Worm (Caenorhabditis elegans) whole organism, L1 larva: ENCODE data around the gene B0001.8.

Experiments used
- C16A3.4 ChIP-seq: fragments of 150-350 bp; optimal IDR thresholded peaks from 2 replicates; lab custom pipeline; 2014; ENCODE audit warnings: missing biosample characterization, missing genetic modification characterization
- Y116A8C.19 ChIP-seq: sonication (generic microtip); optimal IDR thresholded peaks from 2 replicates; lab custom pipeline; 2016; ENCODE audit warnings: missing compliant biosample characterization, missing genetic modification characterization, borderline replicate concordance
- alr-1 ChIP-seq: fragments of 200-800 bp; sonication (Bioruptor generic); optimal IDR thresholded peaks from 2 replicates; lab custom pipeline; 2018; ENCODE audit warnings: borderline replicate concordance, mild to moderate bottlenecking, missing genetic modification characterization, missing compliant biosample characterization
- blmp-1 ChIP-seq: fragments of 150-350 bp; optimal IDR thresholded peaks from 2 replicates; lab custom pipeline; 2014; ENCODE audit warnings: missing biosample characterization, missing genetic modification characterization
- ceh-8 ChIP-seq: fragments of 200-800 bp; sonication (Bioruptor generic); optimal IDR thresholded peaks from 2 replicates; lab custom pipeline; 2018; ENCODE audit warnings: mild to moderate bottlenecking, missing genetic modification characterization, moderate library complexity, missing compliant biosample characterization
- ces-1 ChIP-seq: fragments of 150-350 bp; optimal IDR thresholded peaks from 2 replicates; lab custom pipeline; 2014; ENCODE audit warnings: missing biosample characterization, missing genetic modification reagents, missing genetic modification characterization
- dpl-1 ChIP-seq, 3 experiments: fragments of 150-350 bp in 2 of 3; sonication (generic microtip) in 1 of 3; optimal IDR thresholded peaks; 2 replicates each; lab custom pipeline; 2014 to 2017; ENCODE audit warnings: missing biosample characterization in 3 of 3, missing genetic modification characterization in 3 of 3, missing genetic modification reagents in 3 of 3
- efl-1 ChIP-seq, 4 experiments: fragments of 150-350 bp; optimal IDR thresholded peaks in 3 of 4; peaks in 1 of 4; 1 replicate in 1 of 4; 2 replicates in 3 of 4; lab custom pipeline; 2014; ENCODE audit warnings: missing biosample characterization in 2 of 4, missing genetic modification characterization in 2 of 4, missing genetic modification reagents in 2 of 4
- efl-3 ChIP-seq: fragments of 200-800 bp; sonication (Bioruptor generic); optimal IDR thresholded peaks from 2 replicates; lab custom pipeline; 2018; ENCODE audit warnings: mild to moderate bottlenecking, missing genetic modification characterization, missing compliant biosample characterization
- egl-13 ChIP-seq: sonication (generic microtip); optimal IDR thresholded peaks from 2 replicates; lab custom pipeline; 2016; ENCODE audit warnings: missing genotype, missing genetic modification reagents, missing genetic modification characterization, missing compliant biosample characterization
- ets-5 ChIP-seq: fragments of 200-800 bp; sonication (Bioruptor generic); IDR thresholded peaks from 2 replicates; pipeline ENCODE4 v1.3.6; 2022; ENCODE audit warnings: missing genetic modification characterization, missing compliant biosample characterization
- fkh-8 ChIP-seq: sonication (generic microtip); optimal IDR thresholded peaks from 2 replicates; lab custom pipeline; 2016; ENCODE audit warnings: mild to moderate bottlenecking, missing genetic modification characterization, missing compliant biosample characterization
- hlh-17 ChIP-seq: fragments of 200-800 bp; sonication (Bioruptor generic); optimal IDR thresholded peaks from 2 replicates; lab custom pipeline; 2018; ENCODE audit warnings: missing genetic modification characterization, mild to moderate bottlenecking, missing compliant biosample characterization, moderate library complexity, borderline replicate concordance
- isw-1 ChIP-seq: fragments of 200-800 bp; sonication (Bioruptor generic); IDR thresholded peaks from 2 replicates; pipeline ENCODE4 v1.3.6; 2022; ENCODE audit warnings: missing genetic modification characterization, missing compliant biosample characterization
- lin-15B ChIP-seq: fragments of 150-350 bp; sonication (generic microtip); optimal IDR thresholded peaks from 3 replicates; lab custom pipeline; 2014; ENCODE audit warnings: missing biosample characterization, missing genetic modification characterization
- lin-35 ChIP-seq, 2 experiments: fragments of 150-350 bp; optimal IDR thresholded peaks; 2 replicates each; lab custom pipeline; 2014; ENCODE audit warnings: missing biosample characterization in 2 of 2, missing genetic modification characterization in 2 of 2, missing genetic modification reagents in 2 of 2
- lir-3 ChIP-seq: sonication (generic microtip); optimal IDR thresholded peaks from 2 replicates; lab custom pipeline; 2016; ENCODE audit warnings: mild to moderate bottlenecking, missing genetic modification characterization, moderate library complexity, missing compliant biosample characterization; ENCODE audit not compliant: poor library complexity
- lsy-2 ChIP-seq, 2 experiments: fragments of 150-350 bp; optimal IDR thresholded peaks; 2 replicates each; lab custom pipeline; 2014; ENCODE audit warnings: missing biosample characterization in 2 of 2, missing genetic modification characterization in 2 of 2
- mab-9 ChIP-seq: fragments of 200-800 bp; sonication (Bioruptor generic); IDR thresholded peaks from 2 replicates; pipeline ENCODE4 v1.3.6; 2022; ENCODE audit warnings: missing genetic modification reagents, missing genetic modification characterization, missing compliant biosample characterization
- mef-2 ChIP-seq: fragments of 150-350 bp; optimal IDR thresholded peaks from 2 replicates; lab custom pipeline; 2014; ENCODE audit warnings: missing biosample characterization, missing genetic modification characterization
- nhr-237 ChIP-seq: fragments of 150-350 bp; optimal IDR thresholded peaks from 2 replicates; lab custom pipeline; 2014; ENCODE audit warnings: missing biosample characterization, missing genetic modification characterization
- nhr-28 ChIP-seq: fragments of 150-350 bp; optimal IDR thresholded peaks from 2 replicates; lab custom pipeline; 2014; ENCODE audit warnings: missing biosample characterization, missing genetic modification characterization
- nhr-47 ChIP-seq: sonication (generic microtip); optimal IDR thresholded peaks from 2 replicates; lab custom pipeline; 2016; ENCODE audit warnings: mild to moderate bottlenecking, missing genetic modification characterization, moderate library complexity, missing compliant biosample characterization
- nhr-85 ChIP-seq: sonication (generic microtip); peaks from one replicate; lab custom pipeline; 2016; ENCODE audit warnings: missing genetic modification characterization, inconsistent platforms, missing compliant biosample characterization
- nhr-90 ChIP-seq: sonication (generic microtip); optimal IDR thresholded peaks from 2 replicates; lab custom pipeline; 2016; ENCODE audit warnings: mild to moderate bottlenecking, missing genetic modification characterization, missing compliant biosample characterization; ENCODE audit not compliant: poor library complexity
- pqm-1 ChIP-seq: sonication (generic microtip); optimal IDR thresholded peaks from 3 replicates; lab custom pipeline; 2017; ENCODE audit warnings: missing biosample characterization, missing genetic modification characterization
- snu-23 ChIP-seq: sonication (generic microtip); optimal IDR thresholded peaks from 2 replicates; lab custom pipeline; 2016; ENCODE audit warnings: missing genetic modification characterization, missing compliant biosample characterization
- sox-4 ChIP-seq: sonication (generic microtip); optimal IDR thresholded peaks from 2 replicates; lab custom pipeline; 2016; ENCODE audit warnings: missing genetic modification characterization, missing compliant biosample characterization
- tbx-2 ChIP-seq: sonication (generic microtip); optimal IDR thresholded peaks from 2 replicates; lab custom pipeline; 2016; ENCODE audit warnings: missing genetic modification characterization, missing compliant biosample characterization
- tlp-1 ChIP-seq: fragments of 150-350 bp; optimal IDR thresholded peaks from 2 replicates; lab custom pipeline; 2014; ENCODE audit warnings: missing biosample characterization, missing genetic modification characterization
- unc-30 ChIP-seq: sonication (generic microtip); optimal IDR thresholded peaks from 2 replicates; lab custom pipeline; 2017; ENCODE audit warnings: missing biosample characterization, missing genetic modification characterization
- unc-98 ChIP-seq: fragments of 200-800 bp; sonication (Bioruptor generic); IDR thresholded peaks from 2 replicates; pipeline ENCODE4 v1.3.6; 2022; ENCODE audit warnings: missing genetic modification characterization, missing compliant biosample characterization
- xbp-1 ChIP-seq: sonication (generic microtip); optimal IDR thresholded peaks from 2 replicates; lab custom pipeline; 2016; ENCODE audit warnings: missing genetic modification characterization, missing compliant biosample characterization

The B0001.8 gene

ce11 chrIV:12096479-12096878, 44.4 kb downstream of the B0001.8 start, which contains the start of gene mon-2:
TSS of gene mon-2 (plus strand) at chrIV:12096779.
- TF ChIP-seq C16A3.4 (tag; lab: Kevin White, UChicago) (no peak), fkh-8 (tag; lab: Kevin White, UChicago) (no peak), unc-98 (GFP tag; lab: Robert Waterston, UW) (no peak), lir-3 (no peak), hlh-17 (GFP tag; lab: Kevin White, UChicago) (no peak), Y116A8C.19 (tag; lab: Kevin White, UChicago) (no peak), lin-35 (GFP tag; optimal IDR thresholded peaks at IDR 0.05; lab: Kevin White, UChicago) (no peak), sox-4 (tag; lab: Kevin White, UChicago) (no peak), mab-9 (GFP tag; lab: Robert Waterston, UW) (no peak), isw-1 (GFP tag; lab: Robert Waterston, UW) (no peak), pqm-1 (tag; lab: Kevin White, UChicago) (no peak), nhr-28 (tag; lab: Kevin White, UChicago) (no peak), nhr-237 (no peak), egl-13 (tag; lab: Kevin White, UChicago) (no peak), nhr-85 (tag; lab: Kevin White, UChicago) (no peak), alr-1 (tag; lab: Kevin White, UChicago) (no peak)

ce11 chrIV:12093819-12094218, 47.0 kb downstream of the B0001.8 start, which contains the start of gene F11A10.5:
TSS of gene F11A10.5 (plus strand) at chrIV:12094119.
- TF ChIP-seq xbp-1 (no peak), efl-1 (optimal IDR thresholded peaks at IDR 0.05; lab: Kevin White, UChicago) (peak in 1 of 2 experiments; percentile 2), efl-1 (GFP tag; optimal IDR thresholded peaks at IDR 0.05 in 1 of 2; lab: Kevin White, UChicago) (no peak), dpl-1 (GFP tag; optimal IDR thresholded peaks at IDR 0.05; lab: Kevin White, UChicago) (peak in 1 of 3 experiments; percentile 14)

ce11 chrIV:12093384-12093783, 47.5 kb downstream of the B0001.8 start, which contains the start of gene cpsf-4:
TSS of gene cpsf-4 (minus strand) at chrIV:12093445.
- TF ChIP-seq lir-3, result no peak
- TF ChIP-seq unc-30, result no peak
- no peak for TF ChIP-seq tlp-1 (tag; lab: Kevin White, UChicago)
- TF ChIP-seq snu-23 (GFP tag; lab: Kevin White, UChicago), result no peak
- TF ChIP-seq lsy-2 (tag; optimal IDR thresholded peaks at IDR 0.05; lab: Kevin White, UChicago), result peak; percentile 21 to 77
- no peak for TF ChIP-seq mab-9 (GFP tag; lab: Robert Waterston, UW)
- TF ChIP-seq lin-15B, result no peak
- TF ChIP-seq efl-1 (optimal IDR thresholded peaks at IDR 0.05; lab: Kevin White, UChicago), result peak in 1 of 2 experiments; percentile 6
- no peak for TF ChIP-seq efl-1 (GFP tag; optimal IDR thresholded peaks at IDR 0.05 in 1 of 2; lab: Kevin White, UChicago)
- TF ChIP-seq xbp-1, result no peak
- no peak for TF ChIP-seq nhr-90 (tag; lab: Kevin White, UChicago)
- no peak for TF ChIP-seq ceh-8 (GFP tag; lab: Kevin White, UChicago)
- no peak for TF ChIP-seq nhr-47 (tag; lab: Kevin White, UChicago)
- no peak for TF ChIP-seq efl-3 (GFP tag; lab: Kevin White, UChicago)

- TF ChIP-seq nhr-28 (tag; lab: Kevin White, UChicago) (no peak), tbx-2 (tag; lab: Kevin White, UChicago) (no peak), ces-1 (no peak), ets-5 (GFP tag; lab: Robert Waterston, UW) (no peak), mef-2 (no peak), lin-35 (GFP tag; optimal IDR thresholded peaks at IDR 0.05; lab: Kevin White, UChicago) (no peak), lin-15B (no peak)
Observed at ce11 chrIV:12092113-12092512, 48.7 kb downstream of the B0001.8 start, which contains the start of gene mig-32. TSS of gene mig-32 (minus strand) at chrIV:12092213.

- peak; percentile 27 for TF ChIP-seq blmp-1
- no peak for TF ChIP-seq ces-1
- TF ChIP-seq, all 84 proteins: peak for 1
Observed at ce11 chrIV:12089551-12089950, 51.3 kb downstream of the B0001.8 start, which contains the start of gene F11A10.6. TSS of gene F11A10.6 (minus strand) at chrIV:12089651.
